Worm (Caenorhabditis elegans) whole organism, L1 larva: Measurements from ENCODE around the gene fbxc-50.

Experiments
- C16A3.4 ChIP-seq: fragments of 150-350 bp; optimal IDR thresholded peaks from 2 replicates; lab custom pipeline; 2014; ENCODE audit warnings: missing biosample characterization, missing genetic modification characterization
- C34B4.2 ChIP-seq: sonication (generic microtip); optimal IDR thresholded peaks from 2 replicates; lab custom pipeline; 2017; ENCODE audit warnings: mild to moderate bottlenecking, missing genetic modification characterization, missing compliant biosample characterization
- Y116A8C.19 ChIP-seq: sonication (generic microtip); optimal IDR thresholded peaks from 2 replicates; lab custom pipeline; 2016; ENCODE audit warnings: missing compliant biosample characterization, missing genetic modification characterization, borderline replicate concordance
- aly-2 ChIP-seq: fragments of 150-350 bp; optimal IDR thresholded peaks from 2 replicates; lab custom pipeline; 2014; ENCODE audit warnings: missing biosample characterization, missing genetic modification characterization
- blmp-1 ChIP-seq: fragments of 150-350 bp; optimal IDR thresholded peaks from 2 replicates; lab custom pipeline; 2014; ENCODE audit warnings: missing biosample characterization, missing genetic modification characterization
- ceh-8 ChIP-seq: fragments of 200-800 bp; sonication (Bioruptor generic); optimal IDR thresholded peaks from 2 replicates; lab custom pipeline; 2018; ENCODE audit warnings: mild to moderate bottlenecking, missing genetic modification characterization, moderate library complexity, missing compliant biosample characterization
- dpl-1 ChIP-seq, 3 experiments: fragments of 150-350 bp in 2 of 3; sonication (generic microtip) in 1 of 3; optimal IDR thresholded peaks; 2 replicates each; lab custom pipeline; 2014 to 2017; ENCODE audit warnings: missing biosample characterization in 3 of 3, missing genetic modification characterization in 3 of 3, missing genetic modification reagents in 3 of 3
- efl-1 ChIP-seq, 4 experiments: fragments of 150-350 bp; optimal IDR thresholded peaks in 3 of 4; peaks in 1 of 4; 1 replicate in 1 of 4; 2 replicates in 3 of 4; lab custom pipeline; 2014; ENCODE audit warnings: missing biosample characterization in 2 of 4, missing genetic modification characterization in 2 of 4, missing genetic modification reagents in 2 of 4
- efl-3 ChIP-seq: fragments of 200-800 bp; sonication (Bioruptor generic); optimal IDR thresholded peaks from 2 replicates; lab custom pipeline; 2018; ENCODE audit warnings: mild to moderate bottlenecking, missing genetic modification characterization, missing compliant biosample characterization
- egl-27 ChIP-seq, 2 experiments: fragments of 150-350 bp in 1 of 2; sonication (generic microtip); optimal IDR thresholded peaks; 3 replicates each; lab custom pipeline; 2017 to 2018; ENCODE audit warnings: missing biosample characterization in 2 of 2, missing genetic modification characterization in 2 of 2, missing genetic modification reagents in 2 of 2
- elt-2 ChIP-seq: sonication (generic microtip); optimal IDR thresholded peaks from 2 replicates; lab custom pipeline; 2016; ENCODE audit warnings: missing genetic modification characterization, mild to moderate bottlenecking, inconsistent platforms, missing compliant biosample characterization, missing genetic modification reagents
- elt-3 ChIP-seq, 6 experiments: fragments of 150-350 bp in 1 of 6; sonication (generic microtip); optimal IDR thresholded peaks; 2 replicates each; lab custom pipeline; 2017 to 2018; ENCODE audit warnings: missing biosample characterization in 6 of 6, missing genetic modification characterization in 6 of 6, inconsistent platforms in 1 of 6
- ets-5 ChIP-seq: fragments of 200-800 bp; sonication (Bioruptor generic); IDR thresholded peaks from 2 replicates; pipeline ENCODE4 v1.3.6; 2022; ENCODE audit warnings: missing genetic modification characterization, missing compliant biosample characterization
- fkh-10 ChIP-seq: sonication (generic microtip); optimal IDR thresholded peaks from 2 replicates; lab custom pipeline; 2017; ENCODE audit warnings: missing biosample characterization, missing genetic modification reagents, missing genetic modification characterization
- fos-1 ChIP-seq: fragments of 150-350 bp; optimal IDR thresholded peaks from 2 replicates; lab custom pipeline; 2014; ENCODE audit warnings: missing biosample characterization, missing genetic modification characterization
- hpl-2 ChIP-seq: fragments of 150-350 bp; optimal IDR thresholded peaks from 2 replicates; lab custom pipeline; 2014; ENCODE audit warnings: missing biosample characterization, missing genetic modification reagents, missing genetic modification characterization
- jun-1 ChIP-seq: fragments of 150-350 bp; optimal IDR thresholded peaks from 2 replicates; lab custom pipeline; 2014; ENCODE audit warnings: missing biosample characterization, missing genetic modification reagents, missing genetic modification characterization
- lin-35 ChIP-seq, 2 experiments: fragments of 150-350 bp; optimal IDR thresholded peaks; 2 replicates each; lab custom pipeline; 2014; ENCODE audit warnings: missing biosample characterization in 2 of 2, missing genetic modification characterization in 2 of 2, missing genetic modification reagents in 2 of 2
- lin-39 ChIP-seq: fragments of 150-350 bp; optimal IDR thresholded peaks from 2 replicates; lab custom pipeline; 2014; ENCODE audit warnings: missing biosample characterization, missing genetic modification reagents, missing genetic modification characterization
- lir-3 ChIP-seq: sonication (generic microtip); optimal IDR thresholded peaks from 2 replicates; lab custom pipeline; 2016; ENCODE audit warnings: mild to moderate bottlenecking, missing genetic modification characterization, moderate library complexity, missing compliant biosample characterization; ENCODE audit not compliant: poor library complexity
- mab-9 ChIP-seq: fragments of 200-800 bp; sonication (Bioruptor generic); IDR thresholded peaks from 2 replicates; pipeline ENCODE4 v1.3.6; 2022; ENCODE audit warnings: missing genetic modification reagents, missing genetic modification characterization, missing compliant biosample characterization
- mef-2 ChIP-seq: fragments of 150-350 bp; optimal IDR thresholded peaks from 2 replicates; lab custom pipeline; 2014; ENCODE audit warnings: missing biosample characterization, missing genetic modification characterization
- nhr-12 ChIP-seq: sonication (generic microtip); optimal IDR thresholded peaks from 2 replicates; lab custom pipeline; 2017; ENCODE audit warnings: missing biosample characterization, missing genetic modification characterization
- nhr-77 ChIP-seq: fragments of 150-350 bp; optimal IDR thresholded peaks from 2 replicates; lab custom pipeline; 2014; ENCODE audit warnings: missing biosample characterization, missing genetic modification characterization
- nhr-90 ChIP-seq: sonication (generic microtip); optimal IDR thresholded peaks from 2 replicates; lab custom pipeline; 2016; ENCODE audit warnings: mild to moderate bottlenecking, missing genetic modification characterization, missing compliant biosample characterization; ENCODE audit not compliant: poor library complexity
- snpc-4 ChIP-seq: fragments of 150-350 bp; optimal IDR thresholded peaks from 2 replicates; lab custom pipeline; 2014; ENCODE audit warnings: missing biosample characterization, missing genetic modification characterization
- snu-23 ChIP-seq: sonication (generic microtip); optimal IDR thresholded peaks from 2 replicates; lab custom pipeline; 2016; ENCODE audit warnings: missing genetic modification characterization, missing compliant biosample characterization
- sox-4 ChIP-seq: sonication (generic microtip); optimal IDR thresholded peaks from 2 replicates; lab custom pipeline; 2016; ENCODE audit warnings: missing genetic modification characterization, missing compliant biosample characterization
- sptf-1 ChIP-seq: fragments of 150-350 bp; optimal IDR thresholded peaks from 2 replicates; lab custom pipeline; 2014; ENCODE audit warnings: missing biosample characterization, missing genetic modification characterization
- tbx-2 ChIP-seq: sonication (generic microtip); optimal IDR thresholded peaks from 2 replicates; lab custom pipeline; 2016; ENCODE audit warnings: missing genetic modification characterization, missing compliant biosample characterization
- unc-130 ChIP-seq: fragments of 150-350 bp; optimal IDR thresholded peaks from 2 replicates; lab custom pipeline; 2017; ENCODE audit warnings: missing biosample characterization, missing genetic modification characterization, inconsistent platforms
- xbp-1 ChIP-seq: sonication (generic microtip); optimal IDR thresholded peaks from 2 replicates; lab custom pipeline; 2016; ENCODE audit warnings: missing genetic modification characterization, missing compliant biosample characterization
- zag-1 ChIP-seq: fragments of 150-350 bp; optimal IDR thresholded peaks from 2 replicates; lab custom pipeline; 2014; ENCODE audit warnings: missing biosample characterization, missing genetic modification characterization
- ztf-4 ChIP-seq: fragments of 150-350 bp; optimal IDR thresholded peaks from 2 replicates; lab custom pipeline; 2014; ENCODE audit warnings: missing biosample characterization, missing genetic modification characterization

The fbxc-50 gene

ce11 chrII:3224631-3225030, 23.3 kb downstream of the fbxc-50 start, which contains the start of gene ZC239.15:
Gene ZC239.15 (minus strand): TSS chrII:3224731.
- TF ChIP-seq unc-130 (tag; lab: Kevin White, UChicago) (no peak), fos-1 (tag; lab: Kevin White, UChicago) (no peak), nhr-12 (tag; lab: Kevin White, UChicago) (no peak), ceh-8 (GFP tag; lab: Kevin White, UChicago) (no peak), efl-1 (optimal IDR thresholded peaks at IDR 0.05; lab: Kevin White, UChicago) (no peak), efl-1 (GFP tag; optimal IDR thresholded peaks at IDR 0.05 in 1 of 2; lab: Kevin White, UChicago) (no peak), lir-3 (no peak), zag-1 (tag; lab: Kevin White, UChicago) (no peak), egl-27 (tag; optimal IDR thresholded peaks at IDR 0.05; lab: Kevin White, UChicago) (no peak), mef-2 (tag; lab: Kevin White, UChicago) (no peak), ets-5 (no peak), C34B4.2 (tag; lab: Kevin White, UChicago) (no peak), fkh-10 (GFP tag; lab: Kevin White, UChicago) (no peak), efl-3 (GFP tag; lab: Kevin White, UChicago) (no peak), nhr-90 (tag; lab: Kevin White, UChicago) (no peak), blmp-1 (no peak)

- TF ChIP-seq nhr-12 (tag; lab: Kevin White, UChicago) (no peak), elt-2 (tag; lab: Kevin White, UChicago) (peak; percentile 21), ceh-8 (GFP tag; lab: Kevin White, UChicago) (no peak)
Observed at ce11 chrII:3222686-3223085, 25.2 kb downstream of the fbxc-50 start, which contains the start of gene ZC239.13. Gene ZC239.13 (minus strand): TSS chrII:3222839.

- TF ChIP-seq tbx-2 (tag; lab: Kevin White, UChicago) (no peak), lin-35 (GFP tag; optimal IDR thresholded peaks at IDR 0.05; lab: Kevin White, UChicago) (no peak), hpl-2 (GFP tag; lab: Kevin White, UChicago) (no peak), sptf-1 (no peak), snu-23 (no peak), mab-9 (GFP tag; lab: Robert Waterston, UW) (no peak), Y116A8C.19 (no peak), dpl-1 (GFP tag; optimal IDR thresholded peaks at IDR 0.05; lab: Kevin White, UChicago) (no peak), ceh-8 (GFP tag; lab: Kevin White, UChicago) (no peak), nhr-77 (tag; lab: Kevin White, UChicago) (no peak), mef-2 (tag; lab: Kevin White, UChicago) (no peak), elt-3 (tag; optimal IDR thresholded peaks at IDR 0.05; lab: Kevin White, UChicago) (no peak)
- TF ChIP-seq, all 84 proteins: peak for 0
Observed at ce11 chrII:3221730-3222129, 26.2 kb downstream of the fbxc-50 start, which contains the start of gene ZC239.14. Gene ZC239.14 (minus strand): TSS chrII:3222034.

- no peak for TF ChIP-seq ceh-8 (GFP tag; lab: Kevin White, UChicago)
- TF ChIP-seq aly-2, result no peak
- TF ChIP-seq fos-1 (tag; lab: Kevin White, UChicago), result no peak
- TF ChIP-seq lir-3, result no peak
- TF ChIP-seq C16A3.4 (tag; lab: Kevin White, UChicago), result no peak
- no peak for TF ChIP-seq sox-4 (tag; lab: Kevin White, UChicago)
- TF ChIP-seq jun-1 (tag; lab: Kevin White, UChicago), result no peak
- no peak for TF ChIP-seq nhr-12 (tag; lab: Kevin White, UChicago)
- TF ChIP-seq xbp-1 (tag; lab: Kevin White, UChicago), result no peak
- no peak for TF ChIP-seq lin-39 (tag; lab: Kevin White, UChicago)
- TF ChIP-seq elt-3 (tag; optimal IDR thresholded peaks at IDR 0.05; lab: Kevin White, UChicago), result no peak
- TF ChIP-seq snpc-4 (tag; lab: Kevin White, UChicago), result no peak
- TF ChIP-seq mef-2 (tag; lab: Kevin White, UChicago), result no peak
- TF ChIP-seq fkh-10 (GFP tag; lab: Kevin White, UChicago), result no peak
- no peak for TF ChIP-seq nhr-90 (tag; lab: Kevin White, UChicago)
- no peak for TF ChIP-seq C34B4.2 (tag; lab: Kevin White, UChicago)
- no peak for TF ChIP-seq ztf-4 (tag; lab: Kevin White, UChicago)
- TF ChIP-seq efl-1 (optimal IDR thresholded peaks at IDR 0.05; lab: Kevin White, UChicago), result no peak
- TF ChIP-seq efl-1 (GFP tag; optimal IDR thresholded peaks at IDR 0.05 in 1 of 2; lab: Kevin White, UChicago), result no peak
Observed at ce11 chrII:3220723-3221122, 27.2 kb downstream of the fbxc-50 start, which contains the start of gene ZC239.22. Gene ZC239.22 (minus strand): TSS chrII:3220823.
